Worm (Caenorhabditis elegans) whole organism, late embryonic: ENCODE measurements around the gene lsm-5.

Experiments
- C08G9.2 ChIP-seq: sonication (generic microtip); optimal IDR thresholded peaks from 2 replicates; lab custom pipeline; 2016; ENCODE audit warnings: mild to moderate bottlenecking, missing genetic modification characterization, moderate library complexity, missing compliant biosample characterization
- F13H6.1 ChIP-seq: sonication (generic microtip); optimal IDR thresholded peaks from 2 replicates; lab custom pipeline; 2016; ENCODE audit warnings: missing genetic modification characterization, missing compliant biosample characterization
- T23F11.4 ChIP-seq: fragments of 200-800 bp; sonication (Bioruptor generic); optimal IDR thresholded peaks from 2 replicates; lab custom pipeline; 2018; ENCODE audit warnings: mild to moderate bottlenecking, missing genetic modification characterization, missing compliant biosample characterization
- Y22D7AL.16 ChIP-seq: sonication (generic microtip); optimal IDR thresholded peaks from 2 replicates; lab custom pipeline; 2016; ENCODE audit warnings: missing genetic modification characterization, missing compliant biosample characterization
- ahr-1 ChIP-seq: sonication (generic microtip); optimal IDR thresholded peaks from 2 replicates; lab custom pipeline; 2016; ENCODE audit warnings: missing genetic modification characterization, missing compliant biosample characterization
- ceh-14 ChIP-seq: sonication (generic microtip); optimal IDR thresholded peaks from 2 replicates; lab custom pipeline; 2016; ENCODE audit warnings: missing genotype, missing genetic modification characterization, missing compliant biosample characterization
- ceh-19 ChIP-seq: fragments of 200-800 bp; sonication (Bioruptor generic); optimal IDR thresholded peaks from 2 replicates; lab custom pipeline; 2018; ENCODE audit warnings: mild to moderate bottlenecking, missing genetic modification characterization, missing compliant biosample characterization
- ceh-24 ChIP-seq: sonication (generic microtip); optimal IDR thresholded peaks from 2 replicates; lab custom pipeline; 2016; ENCODE audit warnings: mild to moderate bottlenecking, missing genetic modification characterization, missing compliant biosample characterization
- ceh-30 ChIP-seq: fragments of 150-350 bp; optimal IDR thresholded peaks from 2 replicates; lab custom pipeline; 2014; ENCODE audit warnings: missing biosample characterization, missing genetic modification characterization
- ceh-34 ChIP-seq: sonication (generic microtip); optimal IDR thresholded peaks from 2 replicates; lab custom pipeline; 2016; ENCODE audit warnings: mild to moderate bottlenecking, missing genetic modification characterization, missing compliant biosample characterization
- ceh-6 ChIP-seq: fragments of 200-800 bp; sonication (Bioruptor generic); optimal IDR thresholded peaks from 2 replicates; lab custom pipeline; 2018; ENCODE audit warnings: mild to moderate bottlenecking, missing genetic modification characterization, missing compliant biosample characterization
- ceh-9 ChIP-seq: sonication (generic microtip); optimal IDR thresholded peaks from 2 replicates; lab custom pipeline; 2016; ENCODE audit warnings: mild to moderate bottlenecking, missing genetic modification characterization, inconsistent platforms, missing compliant biosample characterization
- che-1 ChIP-seq: sonication (generic microtip); optimal IDR thresholded peaks from 2 replicates; lab custom pipeline; 2016; ENCODE audit warnings: mild to moderate bottlenecking, missing genetic modification characterization, missing compliant biosample characterization
- elt-4 ChIP-seq: sonication (generic microtip); optimal IDR thresholded peaks from 2 replicates; lab custom pipeline; 2016; ENCODE audit warnings: missing genetic modification characterization, missing compliant biosample characterization
- eyg-1 ChIP-seq: sonication (generic microtip); optimal IDR thresholded peaks from 2 replicates; lab custom pipeline; 2016; ENCODE audit warnings: missing genotype, missing genetic modification characterization, missing compliant biosample characterization
- fax-1 ChIP-seq: sonication (generic microtip); optimal IDR thresholded peaks from 2 replicates; lab custom pipeline; 2016; ENCODE audit warnings: missing genotype, missing genetic modification characterization, missing compliant biosample characterization
- fkh-6 ChIP-seq: sonication (generic microtip); optimal IDR thresholded peaks from 2 replicates; lab custom pipeline; 2016; ENCODE audit warnings: missing genetic modification characterization, missing compliant biosample characterization
- gmeb-2 ChIP-seq: sonication (generic microtip); optimal IDR thresholded peaks from 2 replicates; lab custom pipeline; 2016; ENCODE audit warnings: missing genetic modification characterization, inconsistent platforms, missing compliant biosample characterization
- hlh-15 ChIP-seq: sonication (generic microtip); optimal IDR thresholded peaks from 2 replicates; lab custom pipeline; 2016; ENCODE audit warnings: missing genetic modification characterization, missing compliant biosample characterization
- hlh-6 ChIP-seq: sonication (generic microtip); optimal IDR thresholded peaks from 2 replicates; lab custom pipeline; 2016; ENCODE audit warnings: missing genotype, missing genetic modification characterization, missing compliant biosample characterization
- lim-6 ChIP-seq: sonication (generic microtip); optimal IDR thresholded peaks from 2 replicates; lab custom pipeline; 2016; ENCODE audit warnings: missing genetic modification characterization, missing compliant biosample characterization
- mec-3 ChIP-seq: sonication (generic microtip); optimal IDR thresholded peaks from 2 replicates; lab custom pipeline; 2016; ENCODE audit warnings: borderline replicate concordance, missing genetic modification characterization, missing compliant biosample characterization
- nfya-1 ChIP-seq: sonication (generic microtip); optimal IDR thresholded peaks from 2 replicates; lab custom pipeline; 2017; ENCODE audit warnings: missing genetic modification characterization, mild to moderate bottlenecking, missing compliant biosample characterization, antibody characterized with exemption, moderate library complexity
- npax-4 ChIP-seq: sonication (generic microtip); optimal IDR thresholded peaks from 2 replicates; lab custom pipeline; 2016; ENCODE audit warnings: missing genetic modification characterization, missing compliant biosample characterization
- odd-2 ChIP-seq: sonication (generic microtip); optimal IDR thresholded peaks from 2 replicates; lab custom pipeline; 2017; ENCODE audit warnings: antibody characterized with exemption, mild to moderate bottlenecking, missing genetic modification characterization, missing compliant biosample characterization
- pag-3 ChIP-seq: sonication (generic microtip); optimal IDR thresholded peaks from 2 replicates; lab custom pipeline; 2016; ENCODE audit warnings: missing compliant biosample characterization, missing genetic modification characterization, borderline replicate concordance
- pat-9 ChIP-seq: fragments of 200-800 bp; sonication (Bioruptor generic); optimal IDR thresholded peaks from 2 replicates; lab custom pipeline; 2018; ENCODE audit warnings: mild to moderate bottlenecking, missing genetic modification characterization, moderate library complexity, missing compliant biosample characterization
- pha-4 ChIP-seq: fragments of 150-350 bp; optimal IDR thresholded peaks from 2 replicates; lab custom pipeline; 2018; ENCODE audit warnings: missing biosample characterization, missing genetic modification reagents, missing genetic modification characterization
- pros-1 ChIP-seq: fragments of 150-350 bp; optimal IDR thresholded peaks from 2 replicates; lab custom pipeline; 2014; ENCODE audit warnings: missing biosample characterization, missing genetic modification reagents, missing genetic modification characterization
- rnt-1 ChIP-seq: sonication (generic microtip); optimal IDR thresholded peaks from 2 replicates; lab custom pipeline; 2016; ENCODE audit warnings: missing genetic modification characterization, missing compliant biosample characterization
- sdc-2 ChIP-seq: sonication (generic microtip); optimal IDR thresholded peaks from 2 replicates; lab custom pipeline; 2016; ENCODE audit warnings: missing genotype, missing genetic modification characterization, missing compliant biosample characterization
- syd-9 ChIP-seq: sonication (generic microtip); optimal IDR thresholded peaks from 2 replicates; lab custom pipeline; 2016; ENCODE audit warnings: mild to moderate bottlenecking, missing genetic modification characterization, moderate library complexity, missing compliant biosample characterization
- tbx-7 ChIP-seq: sonication (generic microtip); optimal IDR thresholded peaks from 2 replicates; lab custom pipeline; 2016; ENCODE audit warnings: missing genotype, missing genetic modification characterization, missing compliant biosample characterization
- unc-3 ChIP-seq, 2 experiments: fragments of 200-800 bp in 1 of 2; sonication (Bioruptor generic) in 1 of 2; sonication (generic microtip) in 1 of 2; conservative IDR thresholded peaks in 1 of 2; optimal IDR thresholded peaks in 1 of 2; 2 replicates each; pipeline versions ENCODE4 v1.3.6 to Lab custom; 2016 to 2022; ENCODE audit warnings: missing compliant biosample characterization in 2 of 2, missing genetic modification characterization in 2 of 2, missing genetic modification reagents in 1 of 2
- unc-55 ChIP-seq: sonication (generic microtip); optimal IDR thresholded peaks from 2 replicates; lab custom pipeline; 2017; ENCODE audit warnings: missing biosample characterization, missing genetic modification reagents, missing genetic modification characterization
- zip-5 ChIP-seq: sonication (generic microtip); optimal IDR thresholded peaks from 2 replicates; lab custom pipeline; 2016; ENCODE audit warnings: missing genetic modification characterization, missing compliant biosample characterization
- ztf-16 ChIP-seq: sonication (generic microtip); optimal IDR thresholded peaks from 2 replicates; lab custom pipeline; 2017; ENCODE audit warnings: missing genetic modification characterization, missing compliant biosample characterization

Gene lsm-5

DNA sequence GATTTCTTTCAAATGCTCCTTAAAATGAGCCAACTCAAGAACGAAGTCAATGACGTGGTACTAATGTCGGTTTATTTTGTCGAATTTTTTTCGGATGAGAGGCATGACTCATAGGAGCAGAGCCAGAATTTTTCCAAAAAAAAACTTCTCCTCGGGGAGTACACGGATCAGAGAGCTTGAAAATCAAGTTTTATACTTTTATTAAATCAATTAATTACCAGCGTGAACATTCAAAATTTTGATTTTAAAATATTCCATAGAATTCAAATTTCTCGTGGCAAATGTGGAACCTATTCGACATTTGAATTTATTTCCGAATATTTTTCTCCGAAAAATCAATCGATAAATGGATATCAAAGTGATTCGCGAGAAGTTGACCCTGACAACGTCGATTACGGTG, 33.9 kb upstream of the lsm-5 start, which contains the start of gene F21A3.4:
Gene F21A3.4, plus strand, starts transcription at position 301 of the 400 bp plus-strand sequence.
- no peak for TF ChIP-seq npax-4
- TF ChIP-seq pros-1 (tag; lab: Kevin White, UChicago), result no peak
- TF ChIP-seq pat-9 (tag; lab: Kevin White, UChicago), result no peak
- no peak for TF ChIP-seq ztf-16
- TF ChIP-seq odd-2, result no peak
- TF ChIP-seq Y22D7AL.16 (tag; lab: Kevin White, UChicago), result no peak
- no peak for TF ChIP-seq ceh-24 (tag; lab: Kevin White, UChicago)
- no peak for TF ChIP-seq mec-3 (tag; lab: Kevin White, UChicago)
- TF ChIP-seq hlh-6, result no peak
- no peak for TF ChIP-seq pha-4 (tag; lab: Kevin White, UChicago)
- TF ChIP-seq sdc-2, result no peak

- no peak for TF ChIP-seq hlh-15 (tag; lab: Kevin White, UChicago)
- TF ChIP-seq fax-1 (tag; lab: Kevin White, UChicago), result no peak
- no peak for TF ChIP-seq ceh-14
- TF ChIP-seq rnt-1, result no peak
- no peak for TF ChIP-seq F13H6.1 (tag; lab: Kevin White, UChicago)
- no peak for TF ChIP-seq unc-55 (GFP tag; lab: Kevin White, UChicago)
- TF ChIP-seq unc-3 (GFP tag; conservative IDR thresholded peaks at IDR 0.05; lab: Robert Waterston, UW), result no peak
- TF ChIP-seq unc-3 (tag; optimal IDR thresholded peaks at IDR 0.05; lab: Kevin White, UChicago), result no peak
- no peak for TF ChIP-seq mec-3 (tag; lab: Kevin White, UChicago)
- TF ChIP-seq hlh-6, result no peak
- TF ChIP-seq pros-1 (tag; lab: Kevin White, UChicago), result no peak
- TF ChIP-seq syd-9 (tag; lab: Kevin White, UChicago), result no peak
- no peak for TF ChIP-seq C08G9.2 (tag; lab: Kevin White, UChicago)
- TF ChIP-seq ceh-6 (GFP tag; lab: Kevin White, UChicago), result no peak
- TF ChIP-seq lim-6 (tag; lab: Kevin White, UChicago), result no peak
Measured at ce11 chrV:15537923-15538322, 32.3 kb upstream of the lsm-5 start, which contains the start of gene prde-1. prde-1 (plus strand) TSS chrV:15538244.

DNA sequence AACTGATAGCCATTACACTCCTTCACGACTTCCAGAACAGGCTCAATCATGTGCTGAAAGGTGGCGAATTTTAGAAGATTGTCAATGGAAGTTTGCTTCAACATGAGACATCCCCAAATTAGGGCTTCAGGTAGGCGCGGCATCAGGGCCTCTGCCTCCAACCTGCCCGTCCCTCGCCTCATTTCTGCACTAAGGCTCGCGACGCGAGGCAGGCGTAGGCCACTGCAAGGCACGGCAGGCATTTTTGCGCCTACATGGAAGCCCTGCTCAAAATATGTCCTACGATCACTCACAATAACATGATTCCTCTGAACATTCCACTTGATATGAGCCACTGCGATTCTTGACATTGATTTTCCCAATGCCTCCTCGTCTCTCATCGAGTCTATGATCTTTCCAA, 26.9 kb upstream of the lsm-5 start:
- no peak for TF ChIP-seq ceh-30 (tag; lab: Kevin White, UChicago)
- TF ChIP-seq T23F11.4 (GFP tag; lab: Kevin White, UChicago), result no peak
- no peak for TF ChIP-seq pag-3 (tag; lab: Kevin White, UChicago)
- no peak for TF ChIP-seq eyg-1 (tag; lab: Kevin White, UChicago)
- TF ChIP-seq che-1 (tag; lab: Kevin White, UChicago), result no peak
- no peak for TF ChIP-seq ceh-19 (GFP tag; lab: Kevin White, UChicago)
- TF ChIP-seq pha-4 (tag; lab: Kevin White, UChicago), result no peak
- no peak for TF ChIP-seq elt-4
- TF ChIP-seq ztf-16, result no peak
- TF ChIP-seq zip-5 (tag; lab: Kevin White, UChicago), result no peak
- no peak for TF ChIP-seq lim-6 (tag; lab: Kevin White, UChicago)
- TF ChIP-seq tbx-7 (tag; lab: Kevin White, UChicago), result no peak
- TF ChIP-seq ceh-14, result no peak
- no peak for TF ChIP-seq ahr-1 (tag; lab: Kevin White, UChicago)
- TF ChIP-seq fkh-6 (tag; lab: Kevin White, UChicago), result no peak
- no peak for TF ChIP-seq odd-2
- no peak for TF ChIP-seq ceh-34
- TF ChIP-seq C08G9.2 (tag; lab: Kevin White, UChicago), result no peak
- no peak for TF ChIP-seq npax-4
- TF ChIP-seq ceh-9 (tag; lab: Kevin White, UChicago), result no peak
- TF ChIP-seq, all 69 proteins: peak for 0

ce11 chrV:15544898-15545297, 25.3 kb upstream of the lsm-5 start, which contains the start of gene glb-14:
glb-14 (minus strand) TSS chrV:15544994.
- peak; percentile 63 for TF ChIP-seq nfya-1 (tag; lab: Kevin White, UChicago)
- no peak for TF ChIP-seq gmeb-2
- TF ChIP-seq, all 69 proteins: peak for 1
